Worm (Caenorhabditis elegans): Measurements from ENCODE around the gene R03D7.2.

- TF ChIP-seq dao-5 (tag; optimal IDR thresholded peaks at IDR 0.05) (no peak), him-1 (tag; optimal IDR thresholded peaks at IDR 0.05) (no peak), W03F9.2 (tag; optimal IDR thresholded peaks at IDR 0.05) (no peak)
Measured at ce11 chrII:10933948-10934722, 849 bp downstream of the R03D7.2 start.

Data from whole organism, L4/young adult.